Fruit fly (Drosophila melanogaster): ENCODE measurements around the gene CG5151.

dm6 chr3L:16172809-16173276 lies 8.3 kb upstream of the CG5151 start:
- TF ChIP-seq EcR (GFP tag; optimal IDR thresholded peaks at IDR 0.05) = no peak
- TF ChIP-seq CG8478 (optimal IDR thresholded peaks at IDR 0.05) = no peak
